Worm (Caenorhabditis elegans) whole organism, L3 larva: ENCODE data around the gene smr-1.

Source experiments
- aly-2 ChIP-seq: fragments of 150-350 bp; optimal IDR thresholded peaks from 2 replicates; lab custom pipeline; 2014; ENCODE audit warnings: missing biosample characterization, missing genetic modification characterization
- ama-1 ChIP-seq: fragments of 150-350 bp; optimal IDR thresholded peaks from 2 replicates; lab custom pipeline; 2018
- ceh-28 ChIP-seq: fragments of 150-350 bp; optimal IDR thresholded peaks from 2 replicates; lab custom pipeline; 2014; ENCODE audit warnings: missing biosample characterization, missing genetic modification reagents, missing genetic modification characterization
- ceh-82 ChIP-seq: fragments of 150-350 bp; optimal IDR thresholded peaks from 2 replicates; lab custom pipeline; 2014; ENCODE audit warnings: missing biosample characterization, missing genetic modification characterization
- elt-1 ChIP-seq: fragments of 150-350 bp; optimal IDR thresholded peaks from 2 replicates; lab custom pipeline; 2014; ENCODE audit warnings: missing biosample characterization, missing genetic modification characterization
- mdl-1 ChIP-seq: fragments of 150-350 bp; optimal IDR thresholded peaks from 2 replicates; lab custom pipeline; 2014; ENCODE audit warnings: missing biosample characterization, missing genetic modification characterization
- mml-1 ChIP-seq: fragments of 150-350 bp; sonication (generic microtip); optimal IDR thresholded peaks from 3 replicates; lab custom pipeline; 2014; ENCODE audit warnings: missing biosample characterization, missing genetic modification characterization
- nhr-12 ChIP-seq: fragments of 150-350 bp; optimal IDR thresholded peaks from 2 replicates; lab custom pipeline; 2014; ENCODE audit warnings: missing biosample characterization, missing genetic modification characterization
- nhr-237 ChIP-seq: fragments of 150-350 bp; optimal IDR thresholded peaks from 2 replicates; lab custom pipeline; 2014; ENCODE audit warnings: missing biosample characterization, missing genetic modification characterization
- nhr-77 ChIP-seq: fragments of 150-350 bp; optimal IDR thresholded peaks from 2 replicates; lab custom pipeline; 2014; ENCODE audit warnings: missing biosample characterization, missing genetic modification characterization
- sea-2 ChIP-seq: fragments of 150-350 bp; sonication (generic microtip); optimal IDR thresholded peaks from 4 replicates; lab custom pipeline; 2014; ENCODE audit warnings: missing biosample characterization, missing genetic modification reagents, missing genetic modification characterization
- skn-1 ChIP-seq: fragments of 150-350 bp; optimal IDR thresholded peaks from 2 replicates; lab custom pipeline; 2014; ENCODE audit warnings: missing biosample characterization, missing genetic modification characterization
- ztf-4 ChIP-seq: fragments of 150-350 bp; optimal IDR thresholded peaks from 2 replicates; lab custom pipeline; 2014; ENCODE audit warnings: missing biosample characterization, missing genetic modification characterization

DNA sequence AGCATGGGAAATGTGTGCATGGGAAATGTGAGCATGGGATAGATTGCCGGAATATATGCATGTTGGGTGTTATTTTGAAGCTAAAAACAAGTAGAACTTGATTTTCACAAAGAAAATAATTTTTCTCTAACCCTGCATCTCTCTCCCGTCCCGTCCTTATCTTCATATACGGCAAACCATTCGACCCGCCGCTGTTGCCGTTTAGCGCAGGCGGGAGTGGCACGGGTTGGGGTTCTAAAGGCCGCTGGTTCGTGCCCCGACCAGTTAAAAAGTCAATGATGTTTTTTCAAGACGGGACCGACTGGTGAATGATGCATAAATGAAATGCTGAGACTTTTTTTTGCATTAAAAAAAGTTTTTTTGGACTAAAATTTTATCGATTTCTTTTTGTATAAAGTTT, 20.7 kb upstream of the smr-1 start:
- TF ChIP-seq mdl-1 (tag; lab: Kevin White, UChicago) (no peak), mml-1 (tag; lab: Kevin White, UChicago) (no peak), nhr-77 (no peak), elt-1 (tag; lab: Kevin White, UChicago) (no peak), ama-1 (lab: Kevin White, UChicago) (no peak), skn-1 (tag; lab: Kevin White, UChicago) (peak; percentile 35), ceh-82 (tag; lab: Kevin White, UChicago) (no peak), ceh-28 (tag; lab: Kevin White, UChicago) (no peak), sea-2 (no peak), nhr-237 (tag; lab: Kevin White, UChicago) (no peak), aly-2 (tag; lab: Kevin White, UChicago) (no peak), nhr-12 (tag; lab: Kevin White, UChicago) (no peak), ztf-4 (tag; lab: Kevin White, UChicago) (no peak)
